Fruit fly (Drosophila melanogaster) whole organism, prepupa: Measurements from ENCODE around the gene CG18284.

Source experiments
- Blimp-1 ChIP-seq: fragments of 200-800 bp; sonication (Bioruptor generic); optimal IDR thresholded peaks from 3 replicates; lab custom pipeline; 2017; ENCODE audit warnings: missing biosample characterization, missing genetic modification characterization, mild to moderate bottlenecking, moderate library complexity, missing genetic modification reagents
- CG6276 ChIP-seq: fragments of 200-800 bp; sonication (Bioruptor generic); optimal IDR thresholded peaks from 2 replicates; lab custom pipeline; 2017; ENCODE audit warnings: missing biosample characterization, mild to moderate bottlenecking, missing genetic modification characterization
- Hr39 ChIP-seq: fragments of 200-800 bp; sonication (Bioruptor generic); optimal IDR thresholded peaks from 2 replicates; lab custom pipeline; 2016; ENCODE audit warnings: missing biosample characterization, missing genetic modification characterization
- topi ChIP-seq: fragments of 200-800 bp; sonication (Bioruptor generic); optimal IDR thresholded peaks from 3 replicates; lab custom pipeline; 2016; ENCODE audit warnings: missing biosample characterization, missing genetic modification characterization

DNA sequence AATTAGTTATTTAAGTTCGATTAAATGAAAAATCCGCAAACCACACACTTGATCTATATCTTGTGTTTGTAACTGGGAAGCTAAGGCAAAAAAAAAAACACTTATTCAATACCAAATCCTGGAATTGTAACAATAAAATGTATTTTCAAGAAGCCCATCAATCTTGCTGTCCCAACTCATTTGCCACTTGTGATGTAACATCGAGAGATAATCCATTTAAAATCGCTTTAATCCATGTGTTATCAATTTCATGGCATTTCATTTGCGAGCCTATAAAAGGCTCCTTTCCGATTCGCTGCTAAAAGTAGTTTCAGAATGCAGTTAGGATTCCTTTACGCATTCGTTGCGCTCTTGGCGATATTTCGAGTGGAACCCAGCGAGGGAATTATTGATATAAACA is 4.1 kb upstream of the CG18284 start, which contains the start of gene CG31872:
- TF ChIP-seq Blimp-1 (no peak), CG6276 (GFP tag; lab: Kevin White, UChicago) (no peak), Hr39 (GFP tag; lab: Kevin White, UChicago) (no peak), topi (no peak)
